Worm (Caenorhabditis elegans): Measurements from ENCODE around the gene K09E3.2.

- TF ChIP-seq Y22D7AL.16 (tag; optimal IDR thresholded peaks at IDR 0.05), result no peak
- no peak for TF ChIP-seq nfya-1 (tag; optimal IDR thresholded peaks at IDR 0.05)
- TF ChIP-seq hlh-6 (tag; optimal IDR thresholded peaks at IDR 0.05), result no peak
Observed at ce11 chrX:17138060-17138557, 20.6 kb downstream of the K09E3.2 start, which contains the start of gene cnp-3.

All from whole organism, late embryonic.